Worm (Caenorhabditis elegans) whole organism, L4 larva: Measurements from ENCODE around the gene dcap-2.

Experiments used
- ama-1 ChIP-seq: fragments of 150-350 bp; optimal IDR thresholded peaks from 2 replicates; lab custom pipeline; 2014; ENCODE audit warnings: inconsistent platforms, mixed read lengths
- dve-1 ChIP-seq: sonication (generic microtip); optimal IDR thresholded peaks from 2 replicates; lab custom pipeline; 2017; ENCODE audit warnings: antibody characterized with exemption, mild to moderate bottlenecking, missing genetic modification characterization, missing compliant biosample characterization; ENCODE audit not compliant: insufficient read depth
- hif-1 ChIP-seq, 2 experiments: sonication (generic microtip); optimal IDR thresholded peaks; 2 replicates each; lab custom pipeline; 2016 to 2017; ENCODE audit warnings: missing compliant biosample characterization in 2 of 2, missing genetic modification characterization in 2 of 2, missing genetic modification reagents in 2 of 2, missing genotype in 2 of 2, mild to moderate bottlenecking in 1 of 2
- nhr-11 ChIP-seq: fragments of 150-350 bp; optimal IDR thresholded peaks from 2 replicates; lab custom pipeline; 2014; ENCODE audit warnings: missing biosample characterization, missing genetic modification characterization
- nhr-237 ChIP-seq: sonication (generic microtip); optimal IDR thresholded peaks from 2 replicates; lab custom pipeline; 2017; ENCODE audit warnings: missing biosample characterization, missing genetic modification characterization
- nhr-6 ChIP-seq: fragments of 150-350 bp; optimal IDR thresholded peaks from 2 replicates; lab custom pipeline; 2014; ENCODE audit warnings: missing biosample characterization, missing genetic modification characterization
- sdz-12 ChIP-seq: fragments of 200-800 bp; sonication (Bioruptor generic); optimal IDR thresholded peaks from 2 replicates; lab custom pipeline; 2018; ENCODE audit warnings: mild to moderate bottlenecking, missing genetic modification characterization, missing compliant biosample characterization

ce11 chrIV:13505144-13505543, 16.5 kb downstream of the dcap-2 start, which contains the start of gene seld-1:
- no peak for TF ChIP-seq nhr-6 (tag; lab: Kevin White, UChicago)
- TF ChIP-seq nhr-237 (tag; lab: Kevin White, UChicago), result no peak
- no peak for TF ChIP-seq hif-1 (tag; optimal IDR thresholded peaks at IDR 0.05; lab: Kevin White, UChicago)
- no peak for TF ChIP-seq dve-1 (tag; lab: Kevin White, UChicago)
- TF ChIP-seq sdz-12 (GFP tag; lab: Kevin White, UChicago), result no peak
- TF ChIP-seq ama-1 (lab: Kevin White, UChicago), result no peak
- no peak for TF ChIP-seq nhr-11 (tag; lab: Kevin White, UChicago)
